Worm (Caenorhabditis elegans) whole organism, young adult: Measurements from ENCODE around the gene F12F6.7.

Experiments
- ZK185.1 ChIP-seq: sonication (generic microtip); optimal IDR thresholded peaks from 2 replicates; lab custom pipeline; 2016; ENCODE audit warnings: mild to moderate bottlenecking, missing genetic modification characterization, missing compliant biosample characterization; ENCODE audit not compliant: poor library complexity, severe bottlenecking
- ama-1 ChIP-seq, 3 experiments: fragments of 150-350 bp in 1 of 3; sonication (generic microtip) in 2 of 3; optimal IDR thresholded peaks; 2 replicates each; lab custom pipeline; 2014 to 2018; ENCODE audit warnings: missing biosample characterization in 2 of 3, missing genetic modification characterization in 2 of 3, missing genetic modification reagents in 2 of 3
- cebp-1 ChIP-seq, 2 experiments: fragments of 200-800 bp in 1 of 2; sonication (Bioruptor generic) in 1 of 2; sonication (generic microtip) in 1 of 2; IDR thresholded peaks in 1 of 2; optimal IDR thresholded peaks in 1 of 2; 2 replicates each; pipeline versions ENCODE4 v1.3.6 to Lab custom; 2017 to 2022; ENCODE audit warnings: missing compliant biosample characterization in 2 of 2, missing genetic modification characterization in 2 of 2, mild to moderate bottlenecking in 1 of 2, missing genetic modification reagents in 1 of 2, moderate library complexity in 1 of 2
- nfya-1 ChIP-seq: sonication (generic microtip); optimal IDR thresholded peaks from 2 replicates; lab custom pipeline; 2017; ENCODE audit warnings: antibody characterized with exemption, missing compliant biosample characterization, missing genetic modification characterization, borderline replicate concordance; ENCODE audit not compliant: insufficient read depth
- nhr-80 ChIP-seq: sonication (generic microtip); optimal IDR thresholded peaks from 2 replicates; lab custom pipeline; 2016; ENCODE audit warnings: missing genetic modification characterization, missing compliant biosample characterization
- rec-8 ChIP-seq, 2 experiments: sonication (generic microtip); optimal IDR thresholded peaks; 2 replicates each; lab custom pipeline; 2016; ENCODE audit warnings: mild to moderate bottlenecking in 2 of 2, missing genetic modification characterization in 2 of 2, missing genetic modification reagents in 2 of 2, missing genotype in 2 of 2, missing biosample characterization in 1 of 2, missing compliant biosample characterization in 1 of 2, moderate library complexity in 1 of 2
- snpc-1.1 ChIP-seq: sonication (generic microtip); optimal IDR thresholded peaks from 2 replicates; lab custom pipeline; 2017; ENCODE audit warnings: missing genetic modification characterization, mild to moderate bottlenecking, missing compliant biosample characterization, antibody characterized with exemption, moderate library complexity, missing genotype, missing genetic modification reagents; ENCODE audit not compliant: insufficient read depth
- unc-62 ChIP-seq: fragments of 150-350 bp; optimal IDR thresholded peaks from 2 replicates; lab custom pipeline; 2014; ENCODE audit warnings: missing biosample characterization, missing genetic modification reagents, missing genetic modification characterization

- TF ChIP-seq cebp-1 (GFP tag; IDR thresholded peaks at IDR 0.05; lab: Robert Waterston, UW): no peak
- TF ChIP-seq cebp-1 (tag; optimal IDR thresholded peaks at IDR 0.05; lab: Kevin White, UChicago): no peak
- TF ChIP-seq snpc-1.1 (tag; lab: Kevin White, UChicago): no peak
- TF ChIP-seq nfya-1: no peak
- no peak for TF ChIP-seq unc-62 (GFP tag; lab: Kevin White, UChicago)
- TF ChIP-seq ZK185.1 (tag; lab: Kevin White, UChicago): no peak
- TF ChIP-seq nhr-80 (tag; lab: Kevin White, UChicago): no peak
- no peak for TF ChIP-seq ama-1 (optimal IDR thresholded peaks at IDR 0.05; lab: Kevin White, UChicago)
- no peak for TF ChIP-seq ama-1 (GFP tag; optimal IDR thresholded peaks at IDR 0.05; lab: Kevin White, UChicago)
- no peak for TF ChIP-seq rec-8 (tag; optimal IDR thresholded peaks at IDR 0.05; lab: Kevin White, UChicago)
Observed at ce11 chrIV:11548671-11549070, 13.0 kb downstream of the F12F6.7 start, which contains the start of gene M04B2.7.
